Fruit fly (Drosophila melanogaster): Measurements from ENCODE around the gene Pk34A.

DNA sequence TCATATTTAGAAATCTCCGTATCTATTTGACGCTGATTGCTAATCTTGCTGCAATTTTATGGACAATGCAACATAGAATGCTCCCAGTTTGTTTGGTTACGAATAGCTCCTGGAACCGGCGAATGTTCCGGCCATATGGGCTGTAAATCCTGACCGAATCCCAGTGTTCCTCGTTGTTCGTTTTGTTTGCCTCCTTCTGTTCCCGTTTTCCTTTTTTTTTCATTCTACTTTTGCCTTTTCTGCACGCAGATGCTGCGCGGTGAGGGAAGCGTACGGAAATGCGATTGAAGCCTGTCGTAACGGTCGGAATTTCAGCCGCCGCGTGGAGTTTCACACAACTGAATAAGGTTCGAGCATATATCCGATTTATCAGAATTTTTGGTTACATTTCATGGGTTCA lies 17.5 kb downstream of the Pk34A start, which contains the start of gene CG43925:
- TF ChIP-seq CG5204 (GFP tag; optimal IDR thresholded peaks at IDR 0.05) (no peak), kay (GFP tag; ENCODE audit: borderline replicate concordance) (no peak), CG33017 (tag; optimal IDR thresholded peaks at IDR 0.05) (no peak), CG14711 (tag; optimal IDR thresholded peaks at IDR 0.05) (no peak), CG7101 (tag; optimal IDR thresholded peaks at IDR 0.05) (no peak)
